Worm (Caenorhabditis elegans) whole organism, L4 larva: Measurements from ENCODE around the gene srt-28.
A peak's percentile ranks its signal among the peaks of the same experiment; 100 is the strongest.

Experiments
- F10B5.3 ChIP-seq: sonication (generic microtip); optimal IDR thresholded peaks from 2 replicates; lab custom pipeline; 2016; ENCODE audit warnings: mild to moderate bottlenecking, missing genetic modification characterization, missing compliant biosample characterization
- F26F4.8 ChIP-seq: fragments of 200-800 bp; sonication (Bioruptor generic); conservative IDR thresholded peaks from 2 replicates; pipeline ENCODE4 v1.3.6; 2022; ENCODE audit warnings: missing genetic modification characterization, missing compliant biosample characterization
- F49E8.2 ChIP-seq: sonication (generic microtip); optimal IDR thresholded peaks from 2 replicates; lab custom pipeline; 2016; ENCODE audit warnings: missing compliant biosample characterization, mild to moderate bottlenecking, missing genetic modification characterization, borderline replicate concordance
- Y105C5A.15 ChIP-seq: fragments of 200-800 bp; sonication (Bioruptor generic); IDR thresholded peaks from 2 replicates; pipeline ENCODE4 v1.3.6; 2022; ENCODE audit warnings: missing genetic modification characterization, missing compliant biosample characterization
- Y48G9A.11 ChIP-seq: fragments of 200-800 bp; sonication (Bioruptor generic); IDR thresholded peaks from 2 replicates; pipeline ENCODE4 v1.3.6; 2022; ENCODE audit warnings: missing genetic modification reagents, missing genetic modification characterization, missing compliant biosample characterization
- ZK546.5 ChIP-seq, 2 experiments: sonication (generic microtip); optimal IDR thresholded peaks; 2 replicates each; lab custom pipeline; 2017; ENCODE audit warnings: missing biosample characterization in 2 of 2, missing genetic modification characterization in 2 of 2
- ceh-32 ChIP-seq: sonication (generic microtip); optimal IDR thresholded peaks from 2 replicates; lab custom pipeline; 2016; ENCODE audit warnings: mild to moderate bottlenecking, missing genetic modification characterization, missing compliant biosample characterization; ENCODE audit not compliant: poor library complexity
- ceh-44 ChIP-seq: fragments of 200-800 bp; sonication (Bioruptor generic); IDR thresholded peaks from 2 replicates; pipeline ENCODE4 v1.3.6; 2022; ENCODE audit warnings: missing genetic modification reagents, missing genetic modification characterization, missing compliant biosample characterization
- ceh-82 ChIP-seq: sonication (generic microtip); optimal IDR thresholded peaks from 2 replicates; lab custom pipeline; 2017; ENCODE audit warnings: missing biosample characterization, missing genetic modification characterization
- ces-1 ChIP-seq: fragments of 150-350 bp; sonication (generic microtip); optimal IDR thresholded peaks from 4 replicates; lab custom pipeline; 2014; ENCODE audit warnings: missing biosample characterization, missing genetic modification reagents, missing genetic modification characterization
- cey-2 ChIP-seq: sonication (generic microtip); optimal IDR thresholded peaks from 3 replicates; lab custom pipeline; 2017; ENCODE audit warnings: missing genetic modification characterization, mild to moderate bottlenecking, missing compliant biosample characterization, antibody characterized with exemption, borderline replicate concordance; ENCODE audit not compliant: insufficient read depth
- dmd-9 ChIP-seq: fragments of 200-800 bp; sonication (Bioruptor generic); IDR thresholded peaks from 2 replicates; pipeline ENCODE4 v1.3.6; 2022; ENCODE audit warnings: missing genetic modification reagents, missing genetic modification characterization, missing compliant biosample characterization
- dve-1 ChIP-seq: sonication (generic microtip); optimal IDR thresholded peaks from 2 replicates; lab custom pipeline; 2017; ENCODE audit warnings: antibody characterized with exemption, mild to moderate bottlenecking, missing genetic modification characterization, missing compliant biosample characterization; ENCODE audit not compliant: insufficient read depth
- hif-1 ChIP-seq, 2 experiments: sonication (generic microtip); optimal IDR thresholded peaks; 2 replicates each; lab custom pipeline; 2016 to 2017; ENCODE audit warnings: missing compliant biosample characterization in 2 of 2, missing genetic modification characterization in 2 of 2, missing genetic modification reagents in 2 of 2, missing genotype in 2 of 2, mild to moderate bottlenecking in 1 of 2
- jun-1 ChIP-seq: fragments of 150-350 bp; optimal IDR thresholded peaks from 2 replicates; lab custom pipeline; 2014; ENCODE audit warnings: missing biosample characterization, missing genetic modification reagents, missing genetic modification characterization
- lim-7 ChIP-seq: fragments of 200-800 bp; sonication (Bioruptor generic); IDR thresholded peaks from 2 replicates; pipeline ENCODE4 v1.3.6; 2022; ENCODE audit warnings: missing genetic modification characterization, missing compliant biosample characterization
- lin-13 ChIP-seq: fragments of 150-350 bp; optimal IDR thresholded peaks from 2 replicates; lab custom pipeline; 2014; ENCODE audit warnings: missing biosample characterization, missing genetic modification reagents, missing genetic modification characterization
- lin-15B ChIP-seq: fragments of 150-350 bp; sonication (generic microtip); optimal IDR thresholded peaks from 3 replicates; lab custom pipeline; 2014; ENCODE audit warnings: missing biosample characterization, missing genetic modification characterization
- lin-39 ChIP-seq: fragments of 150-350 bp; optimal IDR thresholded peaks from 2 replicates; lab custom pipeline; 2014; ENCODE audit warnings: missing biosample characterization, missing genetic modification reagents, missing genetic modification characterization
- mdt-29 ChIP-seq: fragments of 200-800 bp; sonication (Bioruptor generic); IDR thresholded peaks from 2 replicates; pipeline ENCODE4 v1.3.6; 2022; ENCODE audit warnings: missing genetic modification reagents, missing genetic modification characterization, missing compliant biosample characterization
- nhr-10 ChIP-seq: fragments of 150-350 bp; optimal IDR thresholded peaks from 2 replicates; lab custom pipeline; 2014; ENCODE audit warnings: missing biosample characterization, missing genetic modification characterization
- nhr-102 ChIP-seq: sonication (generic microtip); optimal IDR thresholded peaks from 2 replicates; lab custom pipeline; 2016; ENCODE audit warnings: mild to moderate bottlenecking, missing genetic modification characterization, moderate library complexity, missing compliant biosample characterization
- nhr-111 ChIP-seq: fragments of 200-800 bp; sonication (Bioruptor generic); optimal IDR thresholded peaks from 2 replicates; lab custom pipeline; 2018; ENCODE audit warnings: mild to moderate bottlenecking, missing genetic modification characterization, missing compliant biosample characterization
- nhr-28 ChIP-seq: fragments of 150-350 bp; optimal IDR thresholded peaks from 2 replicates; lab custom pipeline; 2014; ENCODE audit warnings: missing biosample characterization, missing genetic modification characterization
- nhr-48 ChIP-seq: sonication (generic microtip); optimal IDR thresholded peaks from 2 replicates; lab custom pipeline; 2016; ENCODE audit warnings: mild to moderate bottlenecking, missing genetic modification characterization, missing compliant biosample characterization
- rbr-2 ChIP-seq: sonication (generic microtip); optimal IDR thresholded peaks from 2 replicates; lab custom pipeline; 2016; ENCODE audit warnings: missing genotype, missing genetic modification characterization, missing compliant biosample characterization
- set-16 ChIP-seq: fragments of 200-800 bp; sonication (Bioruptor generic); IDR thresholded peaks from 2 replicates; pipeline ENCODE4 v1.3.6; 2022; ENCODE audit warnings: missing genetic modification reagents, missing genetic modification characterization, missing compliant biosample characterization
- tag-97 ChIP-seq: fragments of 200-800 bp; sonication (Bioruptor generic); IDR thresholded peaks from 2 replicates; pipeline ENCODE4 v1.3.6; 2022; ENCODE audit warnings: missing genetic modification characterization, missing compliant biosample characterization
- tra-1 ChIP-seq: fragments of 200-800 bp; sonication (Bioruptor generic); IDR thresholded peaks from 2 replicates; pipeline ENCODE4 v1.3.6; 2022; ENCODE audit warnings: missing genetic modification reagents, missing genetic modification characterization, missing compliant biosample characterization
- unc-130 ChIP-seq: sonication (generic microtip); optimal IDR thresholded peaks from 2 replicates; lab custom pipeline; 2016; ENCODE audit warnings: missing genetic modification reagents, missing genetic modification characterization, missing compliant biosample characterization
- zag-1 ChIP-seq: fragments of 150-350 bp; optimal IDR thresholded peaks from 2 replicates; lab custom pipeline; 2014; ENCODE audit warnings: missing biosample characterization, missing genetic modification characterization
- zfp-2 ChIP-seq: sonication (generic microtip); optimal IDR thresholded peaks from 2 replicates; lab custom pipeline; 2016; ENCODE audit warnings: mild to moderate bottlenecking, missing genetic modification characterization, missing compliant biosample characterization
- zip-11 ChIP-seq: fragments of 200-800 bp; sonication (Bioruptor generic); IDR thresholded peaks from 2 replicates; pipeline ENCODE4 v1.3.6; 2022; ENCODE audit warnings: missing genetic modification characterization, missing compliant biosample characterization
- zip-2 ChIP-seq: fragments of 150-350 bp; optimal IDR thresholded peaks from 2 replicates; lab custom pipeline; 2014; ENCODE audit warnings: missing biosample characterization, missing genetic modification characterization

srt-28 gene

DNA sequence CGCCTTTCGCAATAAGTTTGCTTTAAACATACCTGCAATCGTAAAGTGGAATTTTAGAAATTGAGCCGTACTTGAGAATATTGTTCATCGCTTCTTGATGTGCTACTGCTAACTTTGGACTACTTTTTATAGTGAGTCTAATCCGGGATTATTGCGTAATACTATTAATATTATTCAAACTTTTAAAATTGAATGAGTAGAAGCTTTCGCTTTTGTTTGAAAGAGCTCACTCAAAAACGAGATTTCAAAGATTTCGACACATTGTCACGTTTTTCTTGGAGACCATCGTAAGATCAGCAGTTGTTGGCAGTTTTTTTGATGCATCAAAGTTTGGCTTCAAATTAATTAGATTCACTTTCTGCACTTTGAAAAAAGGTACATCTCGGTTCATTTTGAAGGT lies at the start of gene srt-28:
TSS of gene srt-28 (minus strand) at position 101 of the 400 bp plus-strand sequence.
- no peak for TF ChIP-seq tag-97 (GFP tag; lab: Robert Waterston, UW)
- no peak for TF ChIP-seq ZK546.5 (tag; optimal IDR thresholded peaks at IDR 0.05; lab: Kevin White, UChicago)
- TF ChIP-seq Y48G9A.11 (GFP tag; lab: Robert Waterston, UW), result no peak
- no peak for TF ChIP-seq ces-1 (GFP tag; lab: Kevin White, UChicago)
- TF ChIP-seq nhr-10 (tag; lab: Kevin White, UChicago), result no peak
- no peak for TF ChIP-seq zfp-2 (tag; lab: Kevin White, UChicago)
- no peak for TF ChIP-seq jun-1 (tag; lab: Kevin White, UChicago)
- no peak for TF ChIP-seq lin-15B (tag; lab: Kevin White, UChicago)
- no peak for TF ChIP-seq lim-7 (GFP tag; lab: Robert Waterston, UW)
- TF ChIP-seq tra-1 (GFP tag; lab: Robert Waterston, UW), result no peak
- no peak for TF ChIP-seq dve-1 (tag; lab: Kevin White, UChicago)
- TF ChIP-seq lin-39 (tag; lab: Kevin White, UChicago), result no peak
- TF ChIP-seq F49E8.2, result no peak
- TF ChIP-seq zip-2 (tag; lab: Kevin White, UChicago), result no peak
- TF ChIP-seq unc-130, result no peak
- no peak for TF ChIP-seq rbr-2 (tag; lab: Kevin White, UChicago)
- TF ChIP-seq nhr-48 (tag; lab: Kevin White, UChicago), result no peak
- TF ChIP-seq cey-2 (tag; lab: Kevin White, UChicago), result no peak

DNA sequence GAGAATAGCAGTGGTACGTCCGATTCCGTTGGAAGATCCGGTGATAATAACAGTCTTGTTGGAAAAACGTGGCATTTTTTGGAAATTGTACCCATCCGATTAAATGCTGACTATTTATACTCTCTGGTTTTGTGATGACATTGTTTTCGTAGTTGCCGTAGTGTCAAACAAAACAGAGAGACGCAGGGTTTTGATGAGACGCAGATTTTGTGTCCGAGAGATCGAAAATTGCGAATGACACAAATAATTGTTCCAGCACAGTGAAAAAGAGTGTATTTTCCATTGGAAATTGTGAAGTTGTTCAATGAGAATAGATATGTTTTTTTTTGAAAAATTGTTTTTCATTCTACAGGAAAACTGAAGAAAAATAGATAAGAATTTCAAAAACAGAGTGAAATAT lies 49.7 kb upstream of the srt-28 start, which contains the start of gene R05D8.7:
TSS of gene R05D8.7 (minus strand) at position 104 of the 400 bp plus-strand sequence.
- TF ChIP-seq set-16 (GFP tag; lab: Robert Waterston, UW) (no peak), nhr-28 (tag; lab: Kevin White, UChicago) (peak; percentile 54)

DNA sequence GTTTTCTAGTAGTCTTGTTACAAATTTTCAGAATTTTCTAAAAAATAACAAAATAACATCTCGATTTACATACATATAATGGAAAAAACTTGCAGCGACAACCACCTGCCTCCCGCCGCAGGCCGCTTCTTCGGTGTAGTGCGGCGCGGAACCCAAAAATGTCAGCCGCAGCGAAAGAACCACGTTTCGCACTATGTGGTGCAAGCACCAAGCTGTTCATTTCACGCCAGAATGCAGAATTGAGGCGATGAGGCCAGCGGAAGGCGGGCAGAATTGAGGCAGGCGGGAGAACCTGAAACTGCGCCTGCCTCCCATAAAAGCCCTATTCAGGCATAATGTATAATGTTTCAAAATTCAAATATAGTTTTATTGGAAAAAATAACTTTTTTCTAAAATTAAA lies 48.0 kb upstream of the srt-28 start:
- TF ChIP-seq set-16 (GFP tag; lab: Robert Waterston, UW) (peak; percentile 66), zag-1 (tag; lab: Kevin White, UChicago) (no peak), F10B5.3 (no peak), hif-1 (tag; optimal IDR thresholded peaks at IDR 0.05; lab: Kevin White, UChicago) (no peak), lim-7 (GFP tag; lab: Robert Waterston, UW) (no peak), lin-13 (no peak), ceh-82 (tag; lab: Kevin White, UChicago) (no peak), nhr-48 (tag; lab: Kevin White, UChicago) (no peak)

DNA sequence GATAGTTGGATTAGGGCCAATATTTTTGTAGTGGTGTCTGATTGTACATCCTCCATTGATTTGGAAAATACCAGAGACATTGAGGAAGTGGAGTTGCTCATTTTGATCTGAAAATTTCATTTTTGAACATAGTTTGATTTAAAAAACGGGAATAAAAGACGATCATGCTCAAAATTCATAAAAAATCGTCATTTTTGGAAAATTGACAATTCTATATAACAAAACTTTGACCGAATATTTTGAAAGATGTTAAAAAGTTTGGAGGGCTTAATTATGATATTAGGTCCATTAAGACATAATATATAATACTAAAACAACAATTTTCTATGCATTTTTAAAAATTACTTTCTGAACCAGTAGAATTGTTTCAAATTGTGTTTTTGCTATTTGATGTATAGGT lies 46.0 kb upstream of the srt-28 start, which contains the start of gene srg-58:
TSS of gene srg-58 (minus strand) at position 101 of the 400 bp plus-strand sequence.
- no peak for TF ChIP-seq nhr-111 (GFP tag; lab: Kevin White, UChicago)
- TF ChIP-seq F10B5.3, result no peak
- TF ChIP-seq ceh-32 (tag; lab: Kevin White, UChicago), result no peak
- no peak for TF ChIP-seq nhr-102 (tag; lab: Kevin White, UChicago)
- no peak for TF ChIP-seq Y48G9A.11 (GFP tag; lab: Robert Waterston, UW)
- no peak for TF ChIP-seq mdt-29 (GFP tag; lab: Robert Waterston, UW)
- no peak for TF ChIP-seq lin-15B (tag; lab: Kevin White, UChicago)
- no peak for TF ChIP-seq dmd-9 (GFP tag; lab: Robert Waterston, UW)
- TF ChIP-seq cey-2 (tag; lab: Kevin White, UChicago), result no peak
- no peak for TF ChIP-seq ZK546.5 (tag; optimal IDR thresholded peaks at IDR 0.05; lab: Kevin White, UChicago)
- TF ChIP-seq F49E8.2, result no peak

DNA sequence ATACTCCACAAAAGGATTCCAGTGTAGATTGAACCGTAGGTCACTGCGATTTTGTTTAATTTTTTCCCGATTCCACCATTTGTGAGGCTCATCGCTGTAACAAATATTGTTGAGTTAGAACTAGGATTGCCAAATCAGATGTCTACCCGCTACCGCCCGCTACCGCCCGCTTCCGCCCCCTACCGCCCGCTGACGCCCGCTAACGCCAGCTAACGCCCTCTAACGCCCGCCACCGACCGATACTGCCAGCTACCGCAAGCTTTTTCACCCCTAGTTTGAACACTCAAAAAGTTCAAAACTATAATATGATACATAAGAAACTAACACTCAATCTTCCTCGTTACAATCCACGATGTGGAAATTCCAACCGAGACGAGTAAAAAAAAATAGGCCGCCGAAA lies 45.0 kb upstream of the srt-28 start:
- no peak for TF ChIP-seq nhr-48 (tag; lab: Kevin White, UChicago)
- TF ChIP-seq ceh-44 (GFP tag; lab: Robert Waterston, UW), result 0 out of 2 replicates have a peak, but pooled peaks have one; percentile 8
- peak; percentile 55 for TF ChIP-seq set-16 (GFP tag; lab: Robert Waterston, UW)
- no peak for TF ChIP-seq Y105C5A.15 (GFP tag; lab: Robert Waterston, UW)
- TF ChIP-seq zfp-2 (tag; lab: Kevin White, UChicago), result no peak
- TF ChIP-seq F26F4.8 (GFP tag; lab: Robert Waterston, UW), result 0 out of 2 replicates have a peak, but pooled peaks have one; percentile 32
- TF ChIP-seq zip-11 (GFP tag; lab: Robert Waterston, UW), result no peak
